Fruit fly (Drosophila melanogaster) Kc167 (cell line): ENCODE results near the gene CG42795.

ENCODE experiments used
- Myc ChIP-seq: fragments of >200 bp; optimal IDR thresholded peaks from 2 replicates; lab custom pipeline; 2017; ENCODE audit warnings: missing external identifiers
- Sin3A ChIP-seq: fragments of >200 bp; optimal IDR thresholded peaks from 2 replicates; lab custom pipeline; 2018; ENCODE audit warnings: missing external identifiers
- insv ChIP-seq: fragments of >200 bp; optimal IDR thresholded peaks from 3 replicates; lab custom pipeline; 2018; ENCODE audit warnings: missing external identifiers
- psq ChIP-seq: fragments of >200 bp; optimal IDR thresholded peaks from 2 replicates; lab custom pipeline; 2017; ENCODE audit warnings: missing external identifiers
- ttk ChIP-seq: sonication (Bioruptor generic); optimal IDR thresholded peaks from 2 replicates; lab custom pipeline; 2017; ENCODE audit warnings: missing external identifiers

- TF ChIP-seq Myc (lab: Kevin White, UChicago) (no peak), ttk (lab: Kevin White, UChicago) (no peak), Sin3A (lab: Kevin White, UChicago) (no peak), insv (lab: Kevin White, UChicago) (no peak), psq (lab: Kevin White, UChicago) (no peak)
Observed at dm6 chr3R:10272695-10273094, 47.2 kb downstream of the CG42795 start.
